Worm (Caenorhabditis elegans): ENCODE data around the gene ttr-50.

DNA sequence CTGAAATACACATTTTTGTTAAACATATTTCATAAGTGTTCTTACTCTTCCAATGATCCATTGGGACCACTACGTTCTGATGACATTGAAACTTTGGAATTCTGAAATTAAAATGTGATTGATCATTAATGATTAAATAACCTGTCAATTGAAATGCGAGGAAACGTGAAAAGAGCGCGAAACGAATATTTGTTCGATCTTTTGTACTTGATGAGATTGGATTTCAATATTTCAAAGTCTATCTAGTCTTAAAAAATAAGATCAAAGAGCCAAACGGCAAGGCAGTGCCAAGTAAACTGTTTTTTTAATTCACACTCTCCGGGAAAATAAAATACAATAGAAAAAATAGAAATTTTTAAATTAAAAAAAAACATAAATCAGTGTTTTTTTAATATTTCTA lies 41.1 kb upstream of the ttr-50 start, which contains the start of gene ZK792.4:
- TF ChIP-seq him-1 (tag; optimal IDR thresholded peaks at IDR 0.05) (no peak), W03F9.2 (tag; optimal IDR thresholded peaks at IDR 0.05) (no peak), dao-5 (tag; optimal IDR thresholded peaks at IDR 0.05) (no peak)

Data from whole organism, L4/young adult.